Fruit fly (Drosophila melanogaster): ENCODE results near the gene CG18213.
A peak's percentile ranks its signal among the peaks of the same experiment; 100 is the strongest.

- TF ChIP-seq fkh (GFP tag; optimal IDR thresholded peaks at IDR 0.05) (no peak), Ets96B (tag; optimal IDR thresholded peaks at IDR 0.05) (peak; percentile 71), Sox15 (GFP tag; optimal IDR thresholded peaks at IDR 0.05) (peak; percentile 43), Hr38 (GFP tag; optimal IDR thresholded peaks at IDR 0.05) (no peak), Gug (GFP tag; IDR thresholded peaks at IDR 0.05) (peak; percentile 42), net (GFP tag; optimal IDR thresholded peaks at IDR 0.05) (peak; percentile 75), Hr4 (GFP tag; optimal IDR thresholded peaks at IDR 0.05) (peak; percentile 92), pdm3 (GFP tag; optimal IDR thresholded peaks at IDR 0.05) (peak; percentile 75), CG32006 (GFP tag; optimal IDR thresholded peaks at IDR 0.05) (peak; percentile 95), CG16779 (tag; optimal IDR thresholded peaks at IDR 0.05) (no peak), Met (GFP tag; optimal IDR thresholded peaks at IDR 0.05) (peak; percentile 52), Blimp-1 (GFP tag; optimal IDR thresholded peaks at IDR 0.05) (no peak), CG8119 (GFP tag; IDR thresholded peaks at IDR 0.05) (peak; percentile 84), lz (GFP tag; optimal IDR thresholded peaks at IDR 0.05) (peak; percentile 31)
Observed at dm6 chr3R:17060244-17060664, 20.3 kb upstream of the CG18213 start.
